Worm (Caenorhabditis elegans) whole organism, L1 larva: ENCODE results near the gene ZK546.5.

Experiments used
- F16B12.6 ChIP-seq: fragments of 150-350 bp; optimal IDR thresholded peaks from 2 replicates; lab custom pipeline; 2014; ENCODE audit warnings: missing biosample characterization, missing genetic modification characterization
- Y116A8C.19 ChIP-seq: sonication (generic microtip); optimal IDR thresholded peaks from 2 replicates; lab custom pipeline; 2016; ENCODE audit warnings: missing compliant biosample characterization, missing genetic modification characterization, borderline replicate concordance
- aha-1 ChIP-seq: fragments of 150-350 bp; optimal IDR thresholded peaks from 2 replicates; lab custom pipeline; 2014; ENCODE audit warnings: missing biosample characterization, missing genetic modification characterization
- alr-1 ChIP-seq: fragments of 200-800 bp; sonication (Bioruptor generic); optimal IDR thresholded peaks from 2 replicates; lab custom pipeline; 2018; ENCODE audit warnings: borderline replicate concordance, mild to moderate bottlenecking, missing genetic modification characterization, missing compliant biosample characterization
- aly-2 ChIP-seq: fragments of 150-350 bp; optimal IDR thresholded peaks from 2 replicates; lab custom pipeline; 2014; ENCODE audit warnings: missing biosample characterization, missing genetic modification characterization
- blmp-1 ChIP-seq: fragments of 150-350 bp; optimal IDR thresholded peaks from 2 replicates; lab custom pipeline; 2014; ENCODE audit warnings: missing biosample characterization, missing genetic modification characterization
- ceh-88 ChIP-seq: fragments of 200-800 bp; sonication (Bioruptor generic); IDR thresholded peaks from 2 replicates; pipeline ENCODE4 v1.3.6; 2022; ENCODE audit warnings: missing genetic modification characterization, missing compliant biosample characterization
- ces-1 ChIP-seq: fragments of 150-350 bp; optimal IDR thresholded peaks from 2 replicates; lab custom pipeline; 2014; ENCODE audit warnings: missing biosample characterization, missing genetic modification reagents, missing genetic modification characterization
- dsc-1 ChIP-seq: sonication (generic microtip); optimal IDR thresholded peaks from 2 replicates; lab custom pipeline; 2016; ENCODE audit warnings: mild to moderate bottlenecking, missing genetic modification characterization, missing compliant biosample characterization
- efl-1 ChIP-seq, 4 experiments: fragments of 150-350 bp; optimal IDR thresholded peaks in 3 of 4; peaks in 1 of 4; 1 replicate in 1 of 4; 2 replicates in 3 of 4; lab custom pipeline; 2014; ENCODE audit warnings: missing biosample characterization in 2 of 4, missing genetic modification characterization in 2 of 4, missing genetic modification reagents in 2 of 4
- egl-13 ChIP-seq: sonication (generic microtip); optimal IDR thresholded peaks from 2 replicates; lab custom pipeline; 2016; ENCODE audit warnings: missing genotype, missing genetic modification reagents, missing genetic modification characterization, missing compliant biosample characterization
- egl-27 ChIP-seq, 2 experiments: fragments of 150-350 bp in 1 of 2; sonication (generic microtip); optimal IDR thresholded peaks; 3 replicates each; lab custom pipeline; 2017 to 2018; ENCODE audit warnings: missing biosample characterization in 2 of 2, missing genetic modification characterization in 2 of 2, missing genetic modification reagents in 2 of 2
- elt-2 ChIP-seq: sonication (generic microtip); optimal IDR thresholded peaks from 2 replicates; lab custom pipeline; 2016; ENCODE audit warnings: missing genetic modification characterization, mild to moderate bottlenecking, inconsistent platforms, missing compliant biosample characterization, missing genetic modification reagents
- elt-3 ChIP-seq, 6 experiments: fragments of 150-350 bp in 1 of 6; sonication (generic microtip); optimal IDR thresholded peaks; 2 replicates each; lab custom pipeline; 2017 to 2018; ENCODE audit warnings: missing biosample characterization in 6 of 6, missing genetic modification characterization in 6 of 6, inconsistent platforms in 1 of 6
- fkh-4 ChIP-seq: sonication (generic microtip); optimal IDR thresholded peaks from 2 replicates; lab custom pipeline; 2016; ENCODE audit warnings: missing compliant biosample characterization, missing genetic modification characterization, borderline replicate concordance
- fos-1 ChIP-seq: fragments of 150-350 bp; optimal IDR thresholded peaks from 2 replicates; lab custom pipeline; 2014; ENCODE audit warnings: missing biosample characterization, missing genetic modification characterization
- hlh-17 ChIP-seq: fragments of 200-800 bp; sonication (Bioruptor generic); optimal IDR thresholded peaks from 2 replicates; lab custom pipeline; 2018; ENCODE audit warnings: missing genetic modification characterization, mild to moderate bottlenecking, missing compliant biosample characterization, moderate library complexity, borderline replicate concordance
- hlh-4 ChIP-seq: sonication (generic microtip); optimal IDR thresholded peaks from 2 replicates; lab custom pipeline; 2016; ENCODE audit warnings: mild to moderate bottlenecking, missing genetic modification characterization, missing compliant biosample characterization
- hpl-2 ChIP-seq: fragments of 150-350 bp; optimal IDR thresholded peaks from 2 replicates; lab custom pipeline; 2014; ENCODE audit warnings: missing biosample characterization, missing genetic modification reagents, missing genetic modification characterization
- lin-14 ChIP-seq: fragments of 200-800 bp; sonication (Bioruptor generic); optimal IDR thresholded peaks from 2 replicates; lab custom pipeline; 2018; ENCODE audit warnings: mild to moderate bottlenecking, missing genetic modification characterization, moderate library complexity, missing compliant biosample characterization
- lin-35 ChIP-seq, 2 experiments: fragments of 150-350 bp; optimal IDR thresholded peaks; 2 replicates each; lab custom pipeline; 2014; ENCODE audit warnings: missing biosample characterization in 2 of 2, missing genetic modification characterization in 2 of 2, missing genetic modification reagents in 2 of 2
- mdl-1 ChIP-seq, 2 experiments: fragments of 150-350 bp; optimal IDR thresholded peaks; 2 replicates each; lab custom pipeline; 2014 to 2017; ENCODE audit warnings: missing biosample characterization in 2 of 2, missing genetic modification characterization in 2 of 2, inconsistent platforms in 1 of 2
- nhr-11 ChIP-seq: fragments of 150-350 bp; optimal IDR thresholded peaks from 2 replicates; lab custom pipeline; 2014; ENCODE audit warnings: missing biosample characterization, missing genetic modification characterization
- nhr-19 ChIP-seq: fragments of 200-800 bp; sonication (Bioruptor generic); conservative IDR thresholded peaks from 2 replicates; pipeline ENCODE4 v1.3.6; 2022; ENCODE audit warnings: missing genetic modification characterization, missing compliant biosample characterization
- nhr-20 ChIP-seq: sonication (generic microtip); optimal IDR thresholded peaks from 2 replicates; lab custom pipeline; 2016; ENCODE audit warnings: mild to moderate bottlenecking, missing genetic modification characterization, missing compliant biosample characterization
- nhr-237 ChIP-seq: fragments of 150-350 bp; optimal IDR thresholded peaks from 2 replicates; lab custom pipeline; 2014; ENCODE audit warnings: missing biosample characterization, missing genetic modification characterization
- nhr-71 ChIP-seq: sonication (generic microtip); optimal IDR thresholded peaks from 2 replicates; lab custom pipeline; 2016; ENCODE audit warnings: mild to moderate bottlenecking, missing genetic modification characterization, moderate library complexity, missing compliant biosample characterization
- nhr-85 ChIP-seq: sonication (generic microtip); peaks from one replicate; lab custom pipeline; 2016; ENCODE audit warnings: missing genetic modification characterization, inconsistent platforms, missing compliant biosample characterization
- nhr-90 ChIP-seq: sonication (generic microtip); optimal IDR thresholded peaks from 2 replicates; lab custom pipeline; 2016; ENCODE audit warnings: mild to moderate bottlenecking, missing genetic modification characterization, missing compliant biosample characterization; ENCODE audit not compliant: poor library complexity
- pax-3 ChIP-seq: fragments of 200-800 bp; sonication (Bioruptor generic); optimal IDR thresholded peaks from 2 replicates; lab custom pipeline; 2018; ENCODE audit warnings: mild to moderate bottlenecking, missing genetic modification characterization, moderate library complexity, missing compliant biosample characterization
- pqm-1 ChIP-seq: sonication (generic microtip); optimal IDR thresholded peaks from 3 replicates; lab custom pipeline; 2017; ENCODE audit warnings: missing biosample characterization, missing genetic modification characterization
- rnt-1 ChIP-seq: sonication (generic microtip); optimal IDR thresholded peaks from 2 replicates; lab custom pipeline; 2016; ENCODE audit warnings: mild to moderate bottlenecking, missing genetic modification characterization, moderate library complexity, missing compliant biosample characterization
- sup-37 ChIP-seq: fragments of 200-800 bp; sonication (Bioruptor generic); optimal IDR thresholded peaks from 2 replicates; lab custom pipeline; 2018; ENCODE audit warnings: mild to moderate bottlenecking, missing genetic modification characterization, missing compliant biosample characterization
- swsn-7 ChIP-seq: sonication (generic microtip); optimal IDR thresholded peaks from 2 replicates; lab custom pipeline; 2016; ENCODE audit warnings: missing genetic modification characterization, missing compliant biosample characterization
- tlp-1 ChIP-seq: fragments of 150-350 bp; optimal IDR thresholded peaks from 2 replicates; lab custom pipeline; 2014; ENCODE audit warnings: missing biosample characterization, missing genetic modification characterization
- unc-30 ChIP-seq: sonication (generic microtip); optimal IDR thresholded peaks from 2 replicates; lab custom pipeline; 2017; ENCODE audit warnings: missing biosample characterization, missing genetic modification characterization
- unc-62 ChIP-seq: fragments of 150-350 bp; optimal IDR thresholded peaks from 2 replicates; lab custom pipeline; 2014; ENCODE audit warnings: missing biosample characterization, missing genetic modification reagents, missing genetic modification characterization
- unc-86 ChIP-seq: sonication (generic microtip); optimal IDR thresholded peaks from 2 replicates; lab custom pipeline; 2016; ENCODE audit warnings: missing genetic modification characterization, missing compliant biosample characterization
- unc-98 ChIP-seq: fragments of 200-800 bp; sonication (Bioruptor generic); IDR thresholded peaks from 2 replicates; pipeline ENCODE4 v1.3.6; 2022; ENCODE audit warnings: missing genetic modification characterization, missing compliant biosample characterization
- vab-15 ChIP-seq: sonication (generic microtip); optimal IDR thresholded peaks from 2 replicates; lab custom pipeline; 2017; ENCODE audit warnings: missing genotype, mild to moderate bottlenecking, missing genetic modification characterization, missing compliant biosample characterization
- zip-4 ChIP-seq: fragments of 200-800 bp; sonication (Bioruptor generic); optimal IDR thresholded peaks from 2 replicates; lab custom pipeline; 2018; ENCODE audit warnings: mild to moderate bottlenecking, missing genetic modification characterization, moderate library complexity, missing compliant biosample characterization

ZK546.5 gene

DNA sequence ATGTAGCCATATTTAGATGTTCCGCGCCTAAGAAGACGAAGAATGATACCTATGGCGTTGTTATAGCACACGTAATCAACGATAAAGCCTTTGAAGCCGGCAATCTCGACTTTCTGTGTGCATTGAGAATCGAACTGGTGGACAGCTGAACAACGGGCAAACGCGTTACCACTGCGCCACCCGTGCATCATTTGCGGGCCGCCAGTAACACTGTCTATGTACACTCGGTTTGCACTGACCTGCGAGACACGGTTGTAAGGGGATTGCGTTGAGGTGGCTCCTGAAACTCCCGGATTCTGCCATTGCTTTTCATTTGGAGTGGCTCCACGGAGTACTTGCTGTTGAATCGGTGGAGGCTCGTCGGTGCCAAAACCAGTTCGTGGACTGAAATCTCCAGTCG is 6.8 kb downstream of the ZK546.5 start (continued):
- no peak for TF ChIP-seq vab-15 (tag; lab: Kevin White, UChicago)
- no peak for TF ChIP-seq fos-1 (tag; lab: Kevin White, UChicago)
- TF ChIP-seq lin-35 (GFP tag; optimal IDR thresholded peaks at IDR 0.05; lab: Kevin White, UChicago), result peak; percentile 14 to 62
- TF ChIP-seq hlh-17 (GFP tag; lab: Kevin White, UChicago), result no peak
- no peak for TF ChIP-seq pqm-1 (tag; lab: Kevin White, UChicago)
- TF ChIP-seq ceh-88 (GFP tag; lab: Robert Waterston, UW), result no peak
- TF ChIP-seq egl-13 (tag; lab: Kevin White, UChicago), result no peak
- TF ChIP-seq alr-1 (tag; lab: Kevin White, UChicago), result no peak
- no peak for TF ChIP-seq unc-86
- TF ChIP-seq nhr-11 (tag; lab: Kevin White, UChicago), result no peak
- no peak for TF ChIP-seq elt-2 (tag; lab: Kevin White, UChicago)
- TF ChIP-seq nhr-90 (tag; lab: Kevin White, UChicago), result peak; percentile 55
- no peak for TF ChIP-seq aha-1
- no peak for TF ChIP-seq F16B12.6 (tag; lab: Kevin White, UChicago)
- no peak for TF ChIP-seq tlp-1 (tag; lab: Kevin White, UChicago)
- TF ChIP-seq lin-14 (GFP tag; lab: Kevin White, UChicago), result peak; percentile 25
- no peak for TF ChIP-seq ces-1 (GFP tag; lab: Kevin White, UChicago)
- TF ChIP-seq sup-37 (GFP tag; lab: Kevin White, UChicago), result no peak
- TF ChIP-seq unc-30 (tag; lab: Kevin White, UChicago), result no peak
- no peak for TF ChIP-seq unc-62
- TF ChIP-seq hlh-4, result no peak
- no peak for TF ChIP-seq fkh-4 (tag; lab: Kevin White, UChicago)
- peak; percentile 57 for TF ChIP-seq nhr-19 (GFP tag; lab: Robert Waterston, UW)
- no peak for TF ChIP-seq nhr-237 (tag; lab: Kevin White, UChicago)
- peak; percentile 74 for TF ChIP-seq rnt-1 (tag; lab: Kevin White, UChicago)
- TF ChIP-seq Y116A8C.19 (tag; lab: Kevin White, UChicago), result no peak
- peak; percentile 40 for TF ChIP-seq nhr-20 (tag; lab: Kevin White, UChicago)
- TF ChIP-seq egl-27 (tag; optimal IDR thresholded peaks at IDR 0.05; lab: Kevin White, UChicago), result no peak
- peak in 1 of 2 experiments; percentile 64 for TF ChIP-seq mdl-1 (tag; optimal IDR thresholded peaks at IDR 0.05; lab: Kevin White, UChicago)
- TF ChIP-seq blmp-1, result no peak
- peak; percentile 23 for TF ChIP-seq zip-4 (GFP tag; lab: Kevin White, UChicago)
- TF ChIP-seq dsc-1 (tag; lab: Kevin White, UChicago), result peak; percentile 31
- peak; percentile 57 for TF ChIP-seq nhr-71 (tag; lab: Kevin White, UChicago)
- peak; percentile 45 to 52 for TF ChIP-seq efl-1 (optimal IDR thresholded peaks at IDR 0.05; lab: Kevin White, UChicago)
- TF ChIP-seq efl-1 (GFP tag; optimal IDR thresholded peaks at IDR 0.05 in 1 of 2; lab: Kevin White, UChicago), result peak; percentile 23 to 96
- peak; percentile 63 for TF ChIP-seq nhr-85 (tag; lab: Kevin White, UChicago)
- TF ChIP-seq pax-3 (tag; lab: Kevin White, UChicago), result no peak

DNA sequence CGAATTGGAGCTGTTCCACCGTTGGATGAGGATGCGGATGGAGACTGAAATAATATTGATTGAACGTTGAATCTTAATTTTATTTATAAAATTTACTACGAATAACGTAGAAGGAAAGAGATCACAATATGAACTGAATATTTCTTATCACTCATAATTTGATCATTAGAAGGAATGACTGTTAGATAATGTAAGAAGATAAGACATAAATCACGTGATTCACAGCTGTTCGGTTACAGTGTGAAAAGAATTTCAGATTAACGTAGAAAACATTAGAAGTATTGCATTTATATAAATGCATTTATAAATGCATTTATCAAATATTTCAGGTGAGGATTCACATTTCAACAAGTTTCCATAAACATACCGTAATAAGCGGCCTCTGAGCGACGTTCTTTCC is 7.2 kb downstream of the ZK546.5 start:
- TF ChIP-seq elt-2 (tag; lab: Kevin White, UChicago), result peak; percentile 94
- TF ChIP-seq tlp-1 (tag; lab: Kevin White, UChicago), result peak; percentile 83
- no peak for TF ChIP-seq unc-98 (GFP tag; lab: Robert Waterston, UW)
- no peak for TF ChIP-seq aly-2
- TF ChIP-seq hpl-2 (GFP tag; lab: Kevin White, UChicago), result no peak
- no peak for TF ChIP-seq ces-1 (GFP tag; lab: Kevin White, UChicago)
- no peak for TF ChIP-seq swsn-7
- peak in 1 of 6 experiments; percentile 32 for TF ChIP-seq elt-3 (tag; optimal IDR thresholded peaks at IDR 0.05; lab: Kevin White, UChicago)
